Worm (Caenorhabditis elegans) whole organism, L1 larva: Measurements from ENCODE around the gene npr-22.

Experiments used
- Y116A8C.19 ChIP-seq: sonication (generic microtip); optimal IDR thresholded peaks from 2 replicates; lab custom pipeline; 2016; ENCODE audit warnings: missing compliant biosample characterization, missing genetic modification characterization, borderline replicate concordance
- alr-1 ChIP-seq: fragments of 200-800 bp; sonication (Bioruptor generic); optimal IDR thresholded peaks from 2 replicates; lab custom pipeline; 2018; ENCODE audit warnings: borderline replicate concordance, mild to moderate bottlenecking, missing genetic modification characterization, missing compliant biosample characterization
- ceh-63 ChIP-seq: fragments of 200-800 bp; sonication (Bioruptor generic); optimal IDR thresholded peaks from 2 replicates; lab custom pipeline; 2018; ENCODE audit warnings: mild to moderate bottlenecking, missing genetic modification characterization, missing compliant biosample characterization
- ceh-8 ChIP-seq: fragments of 200-800 bp; sonication (Bioruptor generic); optimal IDR thresholded peaks from 2 replicates; lab custom pipeline; 2018; ENCODE audit warnings: mild to moderate bottlenecking, missing genetic modification characterization, moderate library complexity, missing compliant biosample characterization
- ceh-82 ChIP-seq, 3 experiments: fragments of 150-350 bp in 1 of 3; sonication (generic microtip) in 2 of 3; optimal IDR thresholded peaks; 2 replicates each; lab custom pipeline; 2014 to 2017; ENCODE audit warnings: missing biosample characterization in 3 of 3, missing genetic modification characterization in 3 of 3
- dpl-1 ChIP-seq, 3 experiments: fragments of 150-350 bp in 2 of 3; sonication (generic microtip) in 1 of 3; optimal IDR thresholded peaks; 2 replicates each; lab custom pipeline; 2014 to 2017; ENCODE audit warnings: missing biosample characterization in 3 of 3, missing genetic modification characterization in 3 of 3, missing genetic modification reagents in 3 of 3
- efl-1 ChIP-seq, 4 experiments: fragments of 150-350 bp; optimal IDR thresholded peaks in 3 of 4; peaks in 1 of 4; 1 replicate in 1 of 4; 2 replicates in 3 of 4; lab custom pipeline; 2014; ENCODE audit warnings: missing biosample characterization in 2 of 4, missing genetic modification characterization in 2 of 4, missing genetic modification reagents in 2 of 4
- efl-3 ChIP-seq: fragments of 200-800 bp; sonication (Bioruptor generic); optimal IDR thresholded peaks from 2 replicates; lab custom pipeline; 2018; ENCODE audit warnings: mild to moderate bottlenecking, missing genetic modification characterization, missing compliant biosample characterization
- egl-13 ChIP-seq: sonication (generic microtip); optimal IDR thresholded peaks from 2 replicates; lab custom pipeline; 2016; ENCODE audit warnings: missing genotype, missing genetic modification reagents, missing genetic modification characterization, missing compliant biosample characterization
- elt-2 ChIP-seq: sonication (generic microtip); optimal IDR thresholded peaks from 2 replicates; lab custom pipeline; 2016; ENCODE audit warnings: missing genetic modification characterization, mild to moderate bottlenecking, inconsistent platforms, missing compliant biosample characterization, missing genetic modification reagents
- ets-5 ChIP-seq: fragments of 200-800 bp; sonication (Bioruptor generic); IDR thresholded peaks from 2 replicates; pipeline ENCODE4 v1.3.6; 2022; ENCODE audit warnings: missing genetic modification characterization, missing compliant biosample characterization
- fkh-4 ChIP-seq: sonication (generic microtip); optimal IDR thresholded peaks from 2 replicates; lab custom pipeline; 2016; ENCODE audit warnings: missing compliant biosample characterization, missing genetic modification characterization, borderline replicate concordance
- fos-1 ChIP-seq: fragments of 150-350 bp; optimal IDR thresholded peaks from 2 replicates; lab custom pipeline; 2014; ENCODE audit warnings: missing biosample characterization, missing genetic modification characterization
- irx-1 ChIP-seq: sonication (generic microtip); optimal IDR thresholded peaks from 2 replicates; lab custom pipeline; 2016; ENCODE audit warnings: missing genetic modification characterization, missing compliant biosample characterization
- isw-1 ChIP-seq: fragments of 200-800 bp; sonication (Bioruptor generic); IDR thresholded peaks from 2 replicates; pipeline ENCODE4 v1.3.6; 2022; ENCODE audit warnings: missing genetic modification characterization, missing compliant biosample characterization
- jun-1 ChIP-seq: fragments of 150-350 bp; optimal IDR thresholded peaks from 2 replicates; lab custom pipeline; 2014; ENCODE audit warnings: missing biosample characterization, missing genetic modification reagents, missing genetic modification characterization
- lin-14 ChIP-seq: fragments of 200-800 bp; sonication (Bioruptor generic); optimal IDR thresholded peaks from 2 replicates; lab custom pipeline; 2018; ENCODE audit warnings: mild to moderate bottlenecking, missing genetic modification characterization, moderate library complexity, missing compliant biosample characterization
- lin-35 ChIP-seq, 2 experiments: fragments of 150-350 bp; optimal IDR thresholded peaks; 2 replicates each; lab custom pipeline; 2014; ENCODE audit warnings: missing biosample characterization in 2 of 2, missing genetic modification characterization in 2 of 2, missing genetic modification reagents in 2 of 2
- lir-3 ChIP-seq: sonication (generic microtip); optimal IDR thresholded peaks from 2 replicates; lab custom pipeline; 2016; ENCODE audit warnings: mild to moderate bottlenecking, missing genetic modification characterization, moderate library complexity, missing compliant biosample characterization; ENCODE audit not compliant: poor library complexity
- mab-9 ChIP-seq: fragments of 200-800 bp; sonication (Bioruptor generic); IDR thresholded peaks from 2 replicates; pipeline ENCODE4 v1.3.6; 2022; ENCODE audit warnings: missing genetic modification reagents, missing genetic modification characterization, missing compliant biosample characterization
- mep-1 ChIP-seq: fragments of 150-350 bp; optimal IDR thresholded peaks from 2 replicates; lab custom pipeline; 2014; ENCODE audit warnings: missing biosample characterization, missing genetic modification characterization
- nhr-20 ChIP-seq: sonication (generic microtip); optimal IDR thresholded peaks from 2 replicates; lab custom pipeline; 2016; ENCODE audit warnings: mild to moderate bottlenecking, missing genetic modification characterization, missing compliant biosample characterization
- nhr-28 ChIP-seq: fragments of 150-350 bp; optimal IDR thresholded peaks from 2 replicates; lab custom pipeline; 2014; ENCODE audit warnings: missing biosample characterization, missing genetic modification characterization
- nhr-71 ChIP-seq: sonication (generic microtip); optimal IDR thresholded peaks from 2 replicates; lab custom pipeline; 2016; ENCODE audit warnings: mild to moderate bottlenecking, missing genetic modification characterization, moderate library complexity, missing compliant biosample characterization
- nhr-84 ChIP-seq: sonication (generic microtip); optimal IDR thresholded peaks from 2 replicates; lab custom pipeline; 2017; ENCODE audit warnings: missing biosample characterization, missing genetic modification characterization
- pag-3 ChIP-seq: sonication (generic microtip); optimal IDR thresholded peaks from 2 replicates; lab custom pipeline; 2017; ENCODE audit warnings: missing genetic modification characterization, mild to moderate bottlenecking, missing compliant biosample characterization, antibody characterized with exemption, borderline replicate concordance; ENCODE audit not compliant: insufficient read depth
- snu-23 ChIP-seq: sonication (generic microtip); optimal IDR thresholded peaks from 2 replicates; lab custom pipeline; 2016; ENCODE audit warnings: missing genetic modification characterization, missing compliant biosample characterization
- tbx-2 ChIP-seq: sonication (generic microtip); optimal IDR thresholded peaks from 2 replicates; lab custom pipeline; 2016; ENCODE audit warnings: missing genetic modification characterization, missing compliant biosample characterization
- tlp-1 ChIP-seq: fragments of 150-350 bp; optimal IDR thresholded peaks from 2 replicates; lab custom pipeline; 2014; ENCODE audit warnings: missing biosample characterization, missing genetic modification characterization
- unc-86 ChIP-seq: sonication (generic microtip); optimal IDR thresholded peaks from 2 replicates; lab custom pipeline; 2016; ENCODE audit warnings: missing genetic modification characterization, missing compliant biosample characterization
- vab-15 ChIP-seq: sonication (generic microtip); optimal IDR thresholded peaks from 2 replicates; lab custom pipeline; 2017; ENCODE audit warnings: missing genotype, mild to moderate bottlenecking, missing genetic modification characterization, missing compliant biosample characterization
- zag-1 ChIP-seq: fragments of 150-350 bp; optimal IDR thresholded peaks from 2 replicates; lab custom pipeline; 2014; ENCODE audit warnings: missing biosample characterization, missing genetic modification characterization
- ztf-4 ChIP-seq: fragments of 150-350 bp; optimal IDR thresholded peaks from 2 replicates; lab custom pipeline; 2014; ENCODE audit warnings: missing biosample characterization, missing genetic modification characterization

The npr-22 gene

ce11 chrIV:8538659-8539173 lies 20.5 kb upstream of the npr-22 start, which contains the start of gene hyl-1:
Gene hyl-1 (plus strand): TSS chrIV:8539123.
- TF ChIP-seq nhr-84 (tag; lab: Kevin White, UChicago) = no peak
- no peak for TF ChIP-seq ets-5 (GFP tag; lab: Robert Waterston, UW)
- no peak for TF ChIP-seq egl-13
- no peak for TF ChIP-seq dpl-1 (GFP tag; optimal IDR thresholded peaks at IDR 0.05; lab: Kevin White, UChicago)
- no peak for TF ChIP-seq ceh-82 (tag; optimal IDR thresholded peaks at IDR 0.05; lab: Kevin White, UChicago)
- no peak for TF ChIP-seq efl-1 (optimal IDR thresholded peaks at IDR 0.05; lab: Kevin White, UChicago)
- TF ChIP-seq efl-1 (GFP tag; optimal IDR thresholded peaks at IDR 0.05 in 1 of 2; lab: Kevin White, UChicago) = no peak
- TF ChIP-seq mab-9 (GFP tag; lab: Robert Waterston, UW) = no peak
- no peak for TF ChIP-seq vab-15 (tag; lab: Kevin White, UChicago)
- no peak for TF ChIP-seq nhr-28 (tag; lab: Kevin White, UChicago)
- no peak for TF ChIP-seq fos-1 (tag; lab: Kevin White, UChicago)
- no peak for TF ChIP-seq zag-1
- no peak for TF ChIP-seq Y116A8C.19 (tag; lab: Kevin White, UChicago)
- no peak for TF ChIP-seq lin-35 (GFP tag; optimal IDR thresholded peaks at IDR 0.05; lab: Kevin White, UChicago)

ce11 chrIV:8539645-8540044 lies 19.6 kb upstream of the npr-22 start:
- no peak for TF ChIP-seq tlp-1 (tag; lab: Kevin White, UChicago)
- peak; percentile 38 for TF ChIP-seq elt-2

DNA sequence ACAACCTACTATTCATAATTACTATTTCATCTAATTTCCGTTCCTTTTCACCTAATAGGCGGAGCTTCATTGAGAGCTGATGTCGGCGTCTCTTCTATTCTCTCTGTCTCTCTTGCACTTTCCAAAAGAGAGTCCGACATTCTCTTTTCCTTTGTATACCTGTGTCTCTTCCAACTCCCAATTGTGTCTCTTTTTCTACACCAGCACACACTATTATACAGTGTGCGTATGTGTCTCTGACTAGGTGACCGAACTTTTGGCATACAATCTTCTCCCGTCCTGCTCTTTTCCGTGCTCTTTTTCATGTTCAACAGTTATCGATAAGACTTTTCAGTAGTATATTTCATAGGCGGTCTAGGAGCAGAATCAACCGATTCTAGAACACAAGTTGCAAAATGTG lies 19.0 kb upstream of the npr-22 start:
- peak; percentile 33 for TF ChIP-seq elt-2
- no peak for TF ChIP-seq tbx-2 (tag; lab: Kevin White, UChicago)
- no peak for TF ChIP-seq dpl-1 (GFP tag; optimal IDR thresholded peaks at IDR 0.05; lab: Kevin White, UChicago)
- TF ChIP-seq pag-3 (tag; lab: Kevin White, UChicago) = no peak
- TF ChIP-seq mep-1 = no peak
- no peak for TF ChIP-seq alr-1
- no peak for TF ChIP-seq jun-1 (tag; lab: Kevin White, UChicago)
- TF ChIP-seq isw-1 (GFP tag; lab: Robert Waterston, UW) = no peak
- TF ChIP-seq nhr-71 = no peak
- no peak for TF ChIP-seq fkh-4 (tag; lab: Kevin White, UChicago)
- no peak for TF ChIP-seq ceh-82 (tag; optimal IDR thresholded peaks at IDR 0.05; lab: Kevin White, UChicago)
- no peak for TF ChIP-seq ceh-63 (GFP tag; lab: Kevin White, UChicago)
- TF ChIP-seq ceh-8 (GFP tag; lab: Kevin White, UChicago) = no peak
- no peak for TF ChIP-seq efl-1 (optimal IDR thresholded peaks at IDR 0.05; lab: Kevin White, UChicago)
- no peak for TF ChIP-seq efl-1 (GFP tag; optimal IDR thresholded peaks at IDR 0.05 in 1 of 2; lab: Kevin White, UChicago)
- peak; percentile 5 for TF ChIP-seq nhr-20 (tag; lab: Kevin White, UChicago)
- TF ChIP-seq ztf-4 = no peak
- peak; percentile 35 for TF ChIP-seq lin-14 (GFP tag; lab: Kevin White, UChicago)
- TF ChIP-seq efl-3 (GFP tag; lab: Kevin White, UChicago) = no peak
- no peak for TF ChIP-seq snu-23 (GFP tag; lab: Kevin White, UChicago)

ce11 chrIV:8542272-8542671 lies 17.0 kb upstream of the npr-22 start:
- TF ChIP-seq lir-3 = no peak
- no peak for TF ChIP-seq unc-86
- no peak for TF ChIP-seq isw-1 (GFP tag; lab: Robert Waterston, UW)
- TF ChIP-seq irx-1 (tag; lab: Kevin White, UChicago) = no peak
- peak; percentile 92 for TF ChIP-seq elt-2
- peak; percentile 39 for TF ChIP-seq nhr-20 (tag; lab: Kevin White, UChicago)
- TF ChIP-seq tlp-1 (tag; lab: Kevin White, UChicago) = no peak
- no peak for TF ChIP-seq nhr-28 (tag; lab: Kevin White, UChicago)
